Worm (Caenorhabditis elegans) whole organism, young adult: Measurements from ENCODE around the gene W05B10.3.

Source experiments
- B0336.3 ChIP-seq: fragments of 200-800 bp; sonication (Bioruptor generic); IDR thresholded peaks from 2 replicates; pipeline ENCODE4 v1.3.6; 2022; ENCODE audit warnings: missing genetic modification characterization, missing compliant biosample characterization
- C06A6.2 ChIP-seq: fragments of 200-800 bp; sonication (Bioruptor generic); conservative IDR thresholded peaks from 2 replicates; pipeline ENCODE4 v1.3.6; 2022; ENCODE audit warnings: missing genetic modification characterization, missing compliant biosample characterization
- C17E4.6 ChIP-seq: fragments of 200-800 bp; sonication (Bioruptor generic); IDR thresholded peaks from 2 replicates; pipeline ENCODE4 v1.3.6; 2022; ENCODE audit warnings: missing genetic modification reagents, missing genetic modification characterization, missing compliant biosample characterization
- F33H1.4 ChIP-seq: fragments of 200-800 bp; sonication (Bioruptor generic); IDR thresholded peaks from 2 replicates; pipeline ENCODE4 v1.3.6; 2022; ENCODE audit warnings: missing genetic modification reagents, missing genetic modification characterization, missing compliant biosample characterization
- F37B4.10 ChIP-seq: fragments of 200-800 bp; sonication (Bioruptor generic); IDR thresholded peaks from 2 replicates; pipeline ENCODE4 v1.3.6; 2022; ENCODE audit warnings: missing genetic modification characterization, missing compliant biosample characterization
- F52B5.7 ChIP-seq: sonication (generic microtip); optimal IDR thresholded peaks from 2 replicates; lab custom pipeline; 2016; ENCODE audit warnings: mild to moderate bottlenecking, missing genetic modification characterization, missing compliant biosample characterization
- K12H6.12 ChIP-seq: fragments of 200-800 bp; sonication (Bioruptor generic); optimal IDR thresholded peaks from 2 replicates; lab custom pipeline; 2018; ENCODE audit warnings: mild to moderate bottlenecking, missing genetic modification characterization, missing compliant biosample characterization
- T26A5.8 ChIP-seq: sonication (generic microtip); optimal IDR thresholded peaks from 2 replicates; lab custom pipeline; 2016; ENCODE audit warnings: missing genetic modification characterization, missing compliant biosample characterization
- Y53G8AR.9 ChIP-seq: fragments of 200-800 bp; sonication (Bioruptor generic); conservative IDR thresholded peaks from 2 replicates; pipeline ENCODE4 v1.3.6; 2022; ENCODE audit warnings: missing genetic modification reagents, missing genetic modification characterization, missing compliant biosample characterization
- Y67H2A.10 ChIP-seq: fragments of 200-800 bp; sonication (Bioruptor generic); conservative IDR thresholded peaks from 2 replicates; pipeline ENCODE4 v1.3.6; 2022; ENCODE audit warnings: missing genetic modification reagents, missing genetic modification characterization, missing compliant biosample characterization
- Y79H2A.3 ChIP-seq: fragments of 200-800 bp; sonication (Bioruptor generic); conservative IDR thresholded peaks from 2 replicates; pipeline ENCODE4 v1.3.6; 2022; ENCODE audit warnings: missing genetic modification reagents, missing genetic modification characterization, missing compliant biosample characterization
- aptf-2 ChIP-seq: fragments of 200-800 bp; sonication (Bioruptor generic); conservative IDR thresholded peaks from 2 replicates; pipeline ENCODE4 v1.3.6; 2022; ENCODE audit warnings: missing genetic modification reagents, missing genetic modification characterization, missing compliant biosample characterization
- aptf-3 ChIP-seq: fragments of 200-800 bp; sonication (Bioruptor generic); IDR thresholded peaks from 2 replicates; pipeline ENCODE4 v1.3.6; 2022; ENCODE audit warnings: missing genetic modification characterization, missing compliant biosample characterization
- atf-7 ChIP-seq: sonication (generic microtip); optimal IDR thresholded peaks from 2 replicates; lab custom pipeline; 2017; ENCODE audit warnings: mild to moderate bottlenecking, missing genetic modification characterization, missing compliant biosample characterization
- athp-1 ChIP-seq: sonication (generic microtip); optimal IDR thresholded peaks from 2 replicates; lab custom pipeline; 2017; ENCODE audit warnings: mild to moderate bottlenecking, missing genetic modification characterization, missing compliant biosample characterization
- attf-3 ChIP-seq: fragments of 200-800 bp; sonication (Bioruptor generic); conservative IDR thresholded peaks from 2 replicates; pipeline ENCODE4 v1.3.6; 2022; ENCODE audit warnings: missing genetic modification reagents, missing genetic modification characterization, missing compliant biosample characterization
- attf-5 ChIP-seq: fragments of 200-800 bp; sonication (Bioruptor generic); optimal IDR thresholded peaks from 2 replicates; lab custom pipeline; 2018; ENCODE audit warnings: mild to moderate bottlenecking, missing genetic modification characterization, missing compliant biosample characterization
- attf-6 ChIP-seq: fragments of 200-800 bp; sonication (Bioruptor generic); IDR thresholded peaks from 2 replicates; pipeline ENCODE4 v1.3.6; 2022; ENCODE audit warnings: missing genetic modification reagents, missing genetic modification characterization, missing compliant biosample characterization
- bed-1 ChIP-seq: fragments of 200-800 bp; sonication (Bioruptor generic); IDR thresholded peaks from 2 replicates; pipeline ENCODE4 v1.3.6; 2022; ENCODE audit warnings: missing genetic modification reagents, missing genetic modification characterization, missing compliant biosample characterization
- cebp-2 ChIP-seq: fragments of 200-800 bp; sonication (Bioruptor generic); IDR thresholded peaks from 2 replicates; pipeline ENCODE4 v1.3.6; 2022; ENCODE audit warnings: missing genetic modification characterization, missing compliant biosample characterization
- ceh-91 ChIP-seq: fragments of 200-800 bp; sonication (Bioruptor generic); IDR thresholded peaks from 2 replicates; pipeline ENCODE4 v1.3.6; 2022; ENCODE audit warnings: missing genetic modification reagents, missing genetic modification characterization, missing compliant biosample characterization
- die-1 ChIP-seq: sonication (generic microtip); optimal IDR thresholded peaks from 2 replicates; lab custom pipeline; 2016; ENCODE audit warnings: missing genotype, mild to moderate bottlenecking, missing genetic modification characterization, missing compliant biosample characterization
- dox-1 ChIP-seq: fragments of 200-800 bp; sonication (Bioruptor generic); IDR thresholded peaks from 2 replicates; pipeline ENCODE4 v1.3.6; 2022; ENCODE audit warnings: missing genetic modification reagents, missing genetic modification characterization, missing compliant biosample characterization
- ets-4 ChIP-seq: fragments of 200-800 bp; sonication (Bioruptor generic); optimal IDR thresholded peaks from 2 replicates; lab custom pipeline; 2018; ENCODE audit warnings: mild to moderate bottlenecking, missing genetic modification characterization, missing compliant biosample characterization
- hlh-26 ChIP-seq: fragments of 200-800 bp; sonication (Bioruptor generic); conservative IDR thresholded peaks from 2 replicates; pipeline ENCODE4 v1.3.6; 2022; ENCODE audit warnings: missing genetic modification reagents, missing genetic modification characterization, missing compliant biosample characterization
- hmg-20 ChIP-seq: fragments of 200-800 bp; sonication (Bioruptor generic); IDR thresholded peaks from 2 replicates; pipeline ENCODE4 v1.3.6; 2022; ENCODE audit warnings: missing genetic modification reagents, missing genetic modification characterization, missing compliant biosample characterization
- let-607 ChIP-seq, 2 experiments: fragments of 200-800 bp in 1 of 2; sonication (Bioruptor generic) in 1 of 2; sonication (generic microtip) in 1 of 2; optimal IDR thresholded peaks; 2 replicates each; lab custom pipeline; 2016 to 2018; ENCODE audit warnings: mild to moderate bottlenecking in 2 of 2, missing compliant biosample characterization in 2 of 2, missing genetic modification characterization in 2 of 2, moderate library complexity in 2 of 2, missing genotype in 1 of 2
- lin-35 ChIP-seq, 3 experiments: fragments of 150-350 bp in 2 of 3; sonication (generic microtip) in 1 of 3; optimal IDR thresholded peaks; 2 replicates each; lab custom pipeline; 2014 to 2018; ENCODE audit warnings: missing biosample characterization in 3 of 3, missing genetic modification characterization in 3 of 3, missing genetic modification reagents in 3 of 3
- lir-1 ChIP-seq: fragments of 200-800 bp; sonication (Bioruptor generic); conservative IDR thresholded peaks from 2 replicates; pipeline ENCODE4 v1.3.6; 2022; ENCODE audit warnings: missing genetic modification reagents, missing genetic modification characterization, missing compliant biosample characterization
- lsy-27 ChIP-seq: sonication (generic microtip); optimal IDR thresholded peaks from 2 replicates; lab custom pipeline; 2017; ENCODE audit warnings: missing genetic modification characterization, mild to moderate bottlenecking, missing compliant biosample characterization, antibody characterized with exemption, missing genotype, borderline replicate concordance; ENCODE audit not compliant: insufficient read depth
- madf-3 ChIP-seq: fragments of 200-800 bp; sonication (Bioruptor generic); IDR thresholded peaks from 2 replicates; pipeline ENCODE4 v1.3.6; 2022; ENCODE audit warnings: missing genetic modification reagents, missing genetic modification characterization, missing compliant biosample characterization
- mcd-1 ChIP-seq: fragments of 200-800 bp; sonication (Bioruptor generic); IDR thresholded peaks from 2 replicates; pipeline ENCODE4 v1.3.6; 2022; ENCODE audit warnings: missing genetic modification reagents, missing genetic modification characterization, missing compliant biosample characterization
- mel-28 ChIP-seq: sonication (generic microtip); optimal IDR thresholded peaks from 2 replicates; lab custom pipeline; 2016; ENCODE audit warnings: borderline replicate concordance, mild to moderate bottlenecking, missing genetic modification characterization, missing compliant biosample characterization
- nhr-120 ChIP-seq: fragments of 200-800 bp; sonication (Bioruptor generic); IDR thresholded peaks from 2 replicates; pipeline ENCODE4 v1.3.6; 2022; ENCODE audit warnings: missing genetic modification characterization, missing compliant biosample characterization
- nhr-179 ChIP-seq: sonication (generic microtip); optimal IDR thresholded peaks from 2 replicates; lab custom pipeline; 2016; ENCODE audit warnings: mild to moderate bottlenecking, missing genetic modification characterization, missing compliant biosample characterization
- nhr-27 ChIP-seq: fragments of 200-800 bp; sonication (Bioruptor generic); optimal IDR thresholded peaks from 2 replicates; lab custom pipeline; 2018; ENCODE audit warnings: mild to moderate bottlenecking, missing genetic modification characterization, moderate library complexity, missing compliant biosample characterization
- nhr-90 ChIP-seq: sonication (generic microtip); optimal IDR thresholded peaks from 2 replicates; lab custom pipeline; 2016; ENCODE audit warnings: missing genotype, mild to moderate bottlenecking, missing genetic modification characterization, missing compliant biosample characterization
- pbrm-1 ChIP-seq: fragments of 200-800 bp; sonication (Bioruptor generic); IDR thresholded peaks from 2 replicates; pipeline ENCODE4 v1.3.6; 2022; ENCODE audit warnings: missing genetic modification reagents, missing genetic modification characterization, missing compliant biosample characterization
- pha-4 ChIP-seq: fragments of 150-350 bp; sonication (generic microtip); optimal IDR thresholded peaks from 2 replicates; lab custom pipeline; 2014; ENCODE audit warnings: missing biosample characterization, missing genetic modification reagents, missing genetic modification characterization
- rcor-1 ChIP-seq: fragments of 200-800 bp; sonication (Bioruptor generic); IDR thresholded peaks from 2 replicates; pipeline ENCODE4 v1.3.6; 2022; ENCODE audit warnings: missing genetic modification reagents, missing genetic modification characterization, missing compliant biosample characterization
- sea-2 ChIP-seq: fragments of 200-800 bp; sonication (Bioruptor generic); IDR thresholded peaks from 2 replicates; pipeline ENCODE4 v1.3.6; 2022; ENCODE audit warnings: missing genetic modification characterization, missing compliant biosample characterization
- sptf-2 ChIP-seq: fragments of 200-800 bp; sonication (Bioruptor generic); optimal IDR thresholded peaks from 2 replicates; lab custom pipeline; 2018; ENCODE audit warnings: mild to moderate bottlenecking, missing genetic modification characterization, missing compliant biosample characterization
- tbp1 ChIP-seq: fragments of 200-800 bp; sonication (Bioruptor generic); optimal IDR thresholded peaks from 2 replicates; lab custom pipeline; 2018; ENCODE audit warnings: mild to moderate bottlenecking, missing genetic modification characterization, missing compliant biosample characterization
- tlf-1 ChIP-seq: fragments of 200-800 bp; sonication (Bioruptor generic); optimal IDR thresholded peaks from 2 replicates; lab custom pipeline; 2018; ENCODE audit warnings: mild to moderate bottlenecking, missing genetic modification characterization, missing compliant biosample characterization
- unc-130 ChIP-seq: sonication (generic microtip); optimal IDR thresholded peaks from 2 replicates; lab custom pipeline; 2016; ENCODE audit warnings: missing genetic modification reagents, missing genetic modification characterization, missing compliant biosample characterization
- xnd-1 ChIP-seq: sonication (generic microtip); optimal IDR thresholded peaks from 2 replicates; lab custom pipeline; 2016; ENCODE audit warnings: missing genotype, missing genetic modification reagents, missing genetic modification characterization, missing compliant biosample characterization
- ztf-26 ChIP-seq: sonication (generic microtip); optimal IDR thresholded peaks from 2 replicates; lab custom pipeline; 2017; ENCODE audit warnings: missing genetic modification characterization, missing compliant biosample characterization
- ztf-28 ChIP-seq: fragments of 200-800 bp; sonication (Bioruptor generic); IDR thresholded peaks from 2 replicates; pipeline ENCODE4 v1.3.6; 2022; ENCODE audit warnings: missing genetic modification reagents, missing genetic modification characterization, missing compliant biosample characterization
- ztf-3 ChIP-seq: fragments of 200-800 bp; sonication (Bioruptor generic); optimal IDR thresholded peaks from 2 replicates; lab custom pipeline; 2018; ENCODE audit warnings: mild to moderate bottlenecking, missing genetic modification characterization, missing compliant biosample characterization
- ztf-6 ChIP-seq: fragments of 200-800 bp; sonication (Bioruptor generic); IDR thresholded peaks from 2 replicates; pipeline ENCODE4 v1.3.6; 2022; ENCODE audit warnings: missing genetic modification reagents, missing genetic modification characterization, missing compliant biosample characterization

The W05B10.3 gene

ce11 chrV:12637238-12637690, 24.3 kb downstream of the W05B10.3 start, which contains the start of gene F56H9.2 (continued):
- no peak for TF ChIP-seq hmg-20
- TF ChIP-seq hlh-26: no peak
- TF ChIP-seq aptf-3 (GFP tag; lab: Robert Waterston, UW): no peak
- no peak for TF ChIP-seq bed-1 (GFP tag; lab: Robert Waterston, UW)
- TF ChIP-seq Y53G8AR.9 (GFP tag; lab: Robert Waterston, UW): no peak
- TF ChIP-seq attf-3: no peak
- TF ChIP-seq tlf-1 (GFP tag; lab: Kevin White, UChicago): no peak
- no peak for TF ChIP-seq nhr-90 (tag; lab: Kevin White, UChicago)
- TF ChIP-seq nhr-27 (tag; lab: Kevin White, UChicago): no peak
- TF ChIP-seq athp-1: no peak
- TF ChIP-seq F52B5.7 (tag; lab: Kevin White, UChicago): no peak
- TF ChIP-seq pbrm-1 (GFP tag; lab: Robert Waterston, UW): no peak
- TF ChIP-seq aptf-2 (GFP tag; lab: Robert Waterston, UW): no peak
- TF ChIP-seq pha-4 (tag; lab: Kevin White, UChicago): peak; percentile 39
- TF ChIP-seq T26A5.8 (tag; lab: Kevin White, UChicago): no peak
- no peak for TF ChIP-seq ztf-6 (GFP tag; lab: Robert Waterston, UW)
- no peak for TF ChIP-seq Y79H2A.3 (GFP tag; lab: Robert Waterston, UW)
- TF ChIP-seq die-1 (tag; lab: Kevin White, UChicago): peak; percentile 5
- no peak for TF ChIP-seq nhr-120 (GFP tag; lab: Robert Waterston, UW)
- no peak for TF ChIP-seq sea-2 (GFP tag; lab: Robert Waterston, UW)
- TF ChIP-seq Y67H2A.10: no peak
- no peak; the same call in 1 of the 2 replicates for TF ChIP-seq dox-1 (GFP tag; lab: Robert Waterston, UW)
- TF ChIP-seq mel-28: no peak
- peak; percentile 43; the same call in 1 of the 2 replicates for TF ChIP-seq mcd-1 (GFP tag; lab: Robert Waterston, UW)
- TF ChIP-seq lin-35 (GFP tag; optimal IDR thresholded peaks at IDR 0.05; lab: Kevin White, UChicago): peak in 1 of 3 experiments; percentile 18
- TF ChIP-seq lsy-27 (tag; lab: Kevin White, UChicago): no peak
- TF ChIP-seq nhr-179 (tag; lab: Kevin White, UChicago): no peak
- TF ChIP-seq madf-3 (GFP tag; lab: Robert Waterston, UW): no peak
- TF ChIP-seq lir-1: no peak
- TF ChIP-seq ztf-26 (tag; lab: Kevin White, UChicago): peak; percentile 76
- peak; percentile 67; the same call in 1 of the 2 replicates for TF ChIP-seq C06A6.2
- no peak for TF ChIP-seq ztf-28
- TF ChIP-seq ets-4: peak; percentile 11
- TF ChIP-seq attf-6 (GFP tag; lab: Robert Waterston, UW): no peak
- no peak for TF ChIP-seq F37B4.10 (GFP tag; lab: Robert Waterston, UW)
- TF ChIP-seq attf-5 (GFP tag; lab: Kevin White, UChicago): peak; percentile 55
- no peak for TF ChIP-seq C17E4.6 (GFP tag; lab: Robert Waterston, UW)
- no peak for TF ChIP-seq F33H1.4
- TF ChIP-seq K12H6.12: peak; percentile 67
- peak; percentile 60 for TF ChIP-seq atf-7 (tag; lab: Kevin White, UChicago)
- TF ChIP-seq tbp1 (GFP tag; lab: Kevin White, UChicago): peak; percentile 31
- 0 out of 2 replicates have a peak, but pooled peaks have one; percentile 21 for TF ChIP-seq rcor-1 (GFP tag; lab: Robert Waterston, UW)
- TF ChIP-seq ztf-3 (GFP tag; lab: Kevin White, UChicago): no peak
- no peak for TF ChIP-seq ceh-91 (GFP tag; lab: Robert Waterston, UW)
- TF ChIP-seq unc-130 (GFP tag; lab: Kevin White, UChicago): no peak
- no peak for TF ChIP-seq xnd-1 (tag; lab: Kevin White, UChicago)
- TF ChIP-seq cebp-2: no peak
- no peak for TF ChIP-seq sptf-2
- peak; percentile 61 for TF ChIP-seq B0336.3 (GFP tag; lab: Robert Waterston, UW)
- no peak for TF ChIP-seq let-607 (tag; optimal IDR thresholded peaks at IDR 0.05; lab: Kevin White, UChicago)
